Worm (Caenorhabditis elegans) whole organism, L3 larva: ENCODE data around the gene Y53F4B.1.

Experiments
- ama-1 ChIP-seq: fragments of 150-350 bp; optimal IDR thresholded peaks from 2 replicates; lab custom pipeline; 2018
- ceh-28 ChIP-seq: fragments of 150-350 bp; optimal IDR thresholded peaks from 2 replicates; lab custom pipeline; 2014; ENCODE audit warnings: missing biosample characterization, missing genetic modification reagents, missing genetic modification characterization
- eor-1 ChIP-seq, 2 experiments: fragments of 150-350 bp; optimal IDR thresholded peaks; 2 replicates each; lab custom pipeline; 2014 to 2018; ENCODE audit warnings: missing biosample characterization in 2 of 2, missing genetic modification characterization in 2 of 2
- fos-1 ChIP-seq: fragments of 150-350 bp; optimal IDR thresholded peaks from 2 replicates; lab custom pipeline; 2014; ENCODE audit warnings: missing biosample characterization, missing genetic modification characterization
- nhr-12 ChIP-seq: fragments of 150-350 bp; optimal IDR thresholded peaks from 2 replicates; lab custom pipeline; 2014; ENCODE audit warnings: missing biosample characterization, missing genetic modification characterization
- pqm-1 ChIP-seq: fragments of 150-350 bp; optimal IDR thresholded peaks from 2 replicates; lab custom pipeline; 2017; ENCODE audit warnings: missing biosample characterization, missing genetic modification characterization, inconsistent platforms
- sea-2 ChIP-seq: fragments of 150-350 bp; sonication (generic microtip); optimal IDR thresholded peaks from 4 replicates; lab custom pipeline; 2014; ENCODE audit warnings: missing biosample characterization, missing genetic modification reagents, missing genetic modification characterization
- unc-62 ChIP-seq: fragments of 150-350 bp; sonication (generic microtip); optimal IDR thresholded peaks from 4 replicates; lab custom pipeline; 2014; ENCODE audit warnings: missing biosample characterization, missing genetic modification reagents, missing genetic modification characterization

DNA sequence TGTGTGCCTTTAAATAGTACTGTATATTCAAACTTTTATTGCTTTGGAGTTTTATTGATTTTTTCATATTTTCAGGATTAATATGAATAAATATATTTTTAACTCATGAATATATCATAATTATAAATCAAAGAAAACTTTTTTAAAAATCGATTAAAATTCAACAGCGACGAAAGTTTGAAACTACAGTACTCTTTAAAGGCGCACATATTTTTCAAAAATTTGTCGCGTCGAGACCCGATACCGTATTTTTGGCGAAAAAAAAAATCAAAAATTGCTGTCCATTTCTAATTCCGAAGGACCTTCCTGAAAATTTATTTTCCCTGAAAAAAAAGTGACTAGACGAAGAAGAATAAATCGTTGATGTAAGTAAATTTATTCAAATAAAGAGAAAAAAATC, 10.3 kb upstream of the Y53F4B.1 start:
- TF ChIP-seq unc-62 (no peak), eor-1 (tag; optimal IDR thresholded peaks at IDR 0.05; lab: Kevin White, UChicago) (no peak), sea-2 (GFP tag; lab: Kevin White, UChicago) (no peak), pqm-1 (tag; lab: Kevin White, UChicago) (no peak), fos-1 (tag; lab: Kevin White, UChicago) (no peak), nhr-12 (tag; lab: Kevin White, UChicago) (no peak), ama-1 (lab: Kevin White, UChicago) (no peak), ceh-28 (tag; lab: Kevin White, UChicago) (no peak)
